Fruit fly (Drosophila melanogaster) whole organism, prepupa: ENCODE measurements around the gene Acp29AB.

ENCODE experiments used
- Blimp-1 ChIP-seq: fragments of 200-800 bp; sonication (Bioruptor generic); optimal IDR thresholded peaks from 3 replicates; lab custom pipeline; 2017; ENCODE audit warnings: missing biosample characterization, missing genetic modification characterization, mild to moderate bottlenecking, moderate library complexity, missing genetic modification reagents
- CG8119 ChIP-seq: fragments of 200-800 bp; sonication (Bioruptor generic); IDR thresholded peaks from 3 replicates; pipeline ENCODE4 v1.3.6; 2022; ENCODE audit warnings: missing biosample characterization, missing genetic modification characterization
- Gug ChIP-seq: fragments of 200-800 bp; sonication (Bioruptor generic); IDR thresholded peaks from 2 replicates; pipeline ENCODE4 v1.3.6; 2022; ENCODE audit warnings: missing biosample characterization, missing genetic modification characterization
- spab ChIP-seq: fragments of 200-800 bp; sonication (Bioruptor generic); optimal IDR thresholded peaks from 2 replicates; lab custom pipeline; 2017; ENCODE audit warnings: missing biosample characterization, mild to moderate bottlenecking, missing genetic modification characterization, missing genetic modification reagents

DNA sequence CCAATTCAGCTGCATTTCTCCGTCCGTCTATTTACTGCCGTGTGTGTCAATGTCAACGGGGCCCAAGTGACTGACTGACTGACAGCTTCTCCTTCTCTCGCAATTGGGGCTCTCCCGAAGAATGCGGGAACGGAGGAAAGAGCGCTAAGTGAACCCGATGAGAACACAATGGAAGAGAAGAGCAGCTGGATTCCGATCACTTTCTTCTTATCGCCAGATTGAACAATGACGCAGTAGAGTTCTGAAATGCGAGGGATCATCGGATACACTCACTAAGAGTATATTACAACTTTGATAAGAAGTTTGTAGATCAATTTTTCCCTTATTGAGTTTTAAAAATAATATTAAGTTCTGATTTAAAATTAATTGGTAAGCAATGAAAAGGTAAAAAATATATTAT lies 18.5 kb upstream of the Acp29AB start, which contains the start of gene Naglu:
- TF ChIP-seq Blimp-1 (GFP tag; lab: Kevin White, UChicago) (peak; percentile 40), Gug (no peak), CG8119 (GFP tag; lab: Robert Waterston, UW) (no peak), spab (GFP tag; lab: Kevin White, UChicago) (no peak)
